Fruit fly (Drosophila melanogaster) whole organism, embryonic: ENCODE measurements around the gene Gyf.

Experiments used
- CG12299 ChIP-seq: fragments of 200-800 bp; sonication (Bioruptor generic); optimal IDR thresholded peaks from 2 replicates; lab custom pipeline; 2018; ENCODE audit warnings: missing biosample characterization, mild to moderate bottlenecking, missing genetic modification characterization
- CG13296 ChIP-seq: fragments of 200-800 bp; sonication (Bioruptor generic); optimal IDR thresholded peaks from 3 replicates; lab custom pipeline; 2018; ENCODE audit warnings: missing biosample characterization, mild to moderate bottlenecking, missing genetic modification characterization
- CG14710 ChIP-seq: fragments of 200-800 bp; sonication (Bioruptor generic); optimal IDR thresholded peaks from 3 replicates; lab custom pipeline; 2019; ENCODE audit warnings: missing biosample characterization, mild to moderate bottlenecking, missing genetic modification characterization, moderate library complexity
- CG15073 ChIP-seq: fragments of 200-800 bp; sonication (Bioruptor generic); optimal IDR thresholded peaks from 2 replicates; lab custom pipeline; 2016; ENCODE audit warnings: missing biosample characterization, missing genetic modification characterization
- CG15696 ChIP-seq: fragments of 200-800 bp; sonication (Bioruptor generic); optimal IDR thresholded peaks from 2 replicates; lab custom pipeline; 2019; ENCODE audit warnings: missing biosample characterization, mild to moderate bottlenecking, missing genetic modification characterization, moderate library complexity
- CG2202 ChIP-seq: fragments of 200-800 bp; sonication (Bioruptor generic); optimal IDR thresholded peaks from 2 replicates; lab custom pipeline; 2018; ENCODE audit warnings: missing biosample characterization, mild to moderate bottlenecking, missing genetic modification characterization
- CG2875 ChIP-seq: fragments of 200-800 bp; sonication (Bioruptor generic); optimal IDR thresholded peaks from 2 replicates; lab custom pipeline; 2017; ENCODE audit warnings: missing biosample characterization, mild to moderate bottlenecking, missing genetic modification characterization, missing genetic modification reagents
- CG3281 ChIP-seq: fragments of 200-800 bp; sonication (Bioruptor generic); optimal IDR thresholded peaks from 3 replicates; lab custom pipeline; 2017; ENCODE audit warnings: missing biosample characterization, mild to moderate bottlenecking, missing genetic modification characterization
- CG33557 ChIP-seq: fragments of 200-800 bp; sonication (Bioruptor generic); optimal IDR thresholded peaks from 2 replicates; lab custom pipeline; 2019; ENCODE audit warnings: missing biosample characterization, mild to moderate bottlenecking, missing genetic modification characterization, moderate library complexity
- CG3995 ChIP-seq: fragments of 200-800 bp; sonication (Bioruptor generic); optimal IDR thresholded peaks from 3 replicates; lab custom pipeline; 2016; ENCODE audit warnings: missing biosample characterization, missing genetic modification characterization
- CG4360 ChIP-seq: fragments of 200-800 bp; sonication (Bioruptor generic); IDR thresholded peaks from 2 replicates; pipeline ENCODE4 v1.3.6; 2022; ENCODE audit warnings: missing biosample characterization, missing genetic modification characterization
- CG6765 ChIP-seq: fragments of 200-800 bp; sonication (Bioruptor generic); optimal IDR thresholded peaks from 3 replicates; lab custom pipeline; 2017; ENCODE audit warnings: missing biosample characterization, mild to moderate bottlenecking, missing genetic modification characterization
- CG7357 ChIP-seq: fragments of 200-800 bp; sonication (Bioruptor generic); IDR thresholded peaks from 3 replicates; pipeline ENCODE4 v1.3.6; 2022; ENCODE audit warnings: missing biosample characterization, missing genetic modification characterization
- CG7786 ChIP-seq: fragments of 200-800 bp; sonication (Bioruptor generic); optimal IDR thresholded peaks from 2 replicates; lab custom pipeline; 2016; ENCODE audit warnings: missing biosample characterization, missing genetic modification characterization
- CG8089 ChIP-seq: fragments of 200-800 bp; sonication (Bioruptor generic); optimal IDR thresholded peaks from 3 replicates; lab custom pipeline; 2016; ENCODE audit warnings: missing biosample characterization, missing genetic modification characterization
- CG8478 ChIP-seq: fragments of >200 bp; optimal IDR thresholded peaks from 2 replicates; lab custom pipeline; 2018
- CG9727 ChIP-seq: fragments of 200-800 bp; sonication (Bioruptor generic); optimal IDR thresholded peaks from 3 replicates; lab custom pipeline; 2017; ENCODE audit warnings: missing biosample characterization, mild to moderate bottlenecking, missing genetic modification characterization
- Dbx ChIP-seq: fragments of 200-800 bp; sonication (Bioruptor generic); IDR thresholded peaks from 3 replicates; pipeline ENCODE4 v1.3.6; 2022; ENCODE audit warnings: missing biosample characterization, missing genetic modification characterization
- Dfd ChIP-seq, 2 experiments: fragments of >200 bp; optimal IDR thresholded peaks; 2 replicates each; lab custom pipeline; 2017; ENCODE audit warnings: missing biosample characterization in 2 of 2, missing genetic modification characterization in 2 of 2
- Fer1 ChIP-seq: fragments of 200-800 bp; sonication (Bioruptor generic); optimal IDR thresholded peaks from 2 replicates; lab custom pipeline; 2017; ENCODE audit warnings: missing biosample characterization, mild to moderate bottlenecking, missing genetic modification characterization
- GATAe ChIP-seq: fragments of 200-800 bp; sonication (Bioruptor generic); conservative IDR thresholded peaks from 2 replicates; pipeline ENCODE4 v1.3.6; 2022; ENCODE audit warnings: missing biosample characterization, missing genetic modification characterization
- HLH4C ChIP-seq: fragments of 200-800 bp; sonication (Bioruptor generic); IDR thresholded peaks from 3 replicates; pipeline ENCODE4 v1.3.6; 2022; ENCODE audit warnings: missing biosample characterization, missing genetic modification characterization; ENCODE audit not compliant: partially characterized antibody
- Hey ChIP-seq: fragments of 200-800 bp; sonication (Bioruptor generic); optimal IDR thresholded peaks from 3 replicates; lab custom pipeline; 2018; ENCODE audit warnings: missing biosample characterization, mild to moderate bottlenecking, missing genetic modification characterization
- Lim3 ChIP-seq: fragments of 200-800 bp; sonication (Bioruptor generic); IDR thresholded peaks from 2 replicates; pipeline ENCODE4 v1.3.6; 2022; ENCODE audit warnings: missing biosample characterization, missing genetic modification characterization
- MBD-R2 ChIP-seq: fragments of 200-800 bp; sonication (Bioruptor generic); IDR thresholded peaks from 2 replicates; pipeline ENCODE4 v1.3.6; 2022; ENCODE audit warnings: missing biosample characterization, missing genetic modification characterization
- Med ChIP-seq: fragments of 200-800 bp; sonication (Bioruptor generic); peaks from one replicate; lab custom pipeline; 2016; ENCODE audit warnings: missing biosample characterization, missing genetic modification characterization, mild to moderate bottlenecking, inconsistent platforms, moderate library complexity
- NC2α ChIP-seq: fragments of 200-800 bp; sonication (Bioruptor generic); optimal IDR thresholded peaks from 2 replicates; lab custom pipeline; 2016; ENCODE audit warnings: missing biosample characterization, missing genetic modification characterization
- PHDP ChIP-seq: fragments of 200-800 bp; sonication (Bioruptor generic); optimal IDR thresholded peaks from 3 replicates; lab custom pipeline; 2018; ENCODE audit warnings: missing biosample characterization, mild to moderate bottlenecking, missing genetic modification characterization, moderate library complexity
- Rfx ChIP-seq: fragments of 200-800 bp; sonication (Bioruptor generic); IDR thresholded peaks from 2 replicates; pipeline ENCODE4 v1.3.6; 2022; ENCODE audit warnings: missing biosample characterization, missing genetic modification characterization
- Sin3A ChIP-seq: fragments of >200 bp; optimal IDR thresholded peaks from 2 replicates; lab custom pipeline; 2018
- Six4 ChIP-seq: fragments of 200-800 bp; sonication (Bioruptor generic); optimal IDR thresholded peaks from 2 replicates; lab custom pipeline; 2016; ENCODE audit warnings: missing biosample characterization, missing genetic modification characterization
- Sox100B ChIP-seq: fragments of 200-800 bp; sonication (Bioruptor generic); optimal IDR thresholded peaks from 3 replicates; lab custom pipeline; 2018; ENCODE audit warnings: missing biosample characterization, mild to moderate bottlenecking, missing genetic modification characterization
- Xrp1 ChIP-seq: fragments of 200-800 bp; sonication (Bioruptor generic); IDR thresholded peaks from 2 replicates; pipeline ENCODE4 v1.3.6; 2022; ENCODE audit warnings: missing biosample characterization, missing genetic modification characterization
- az2 ChIP-seq: fragments of 200-800 bp; sonication (Bioruptor generic); optimal IDR thresholded peaks from 3 replicates; lab custom pipeline; 2016; ENCODE audit warnings: missing biosample characterization, missing genetic modification characterization
- bbx ChIP-seq: fragments of 200-800 bp; sonication (Bioruptor generic); IDR thresholded peaks from 2 replicates; pipeline ENCODE4 v1.3.6; 2022; ENCODE audit warnings: missing biosample characterization, missing genetic modification characterization; ENCODE audit not compliant: partially characterized antibody
- cwo ChIP-seq: fragments of 200-800 bp; sonication (Bioruptor generic); optimal IDR thresholded peaks from 3 replicates; lab custom pipeline; 2017; ENCODE audit warnings: missing biosample characterization, missing genetic modification characterization, mild to moderate bottlenecking, moderate library complexity, missing genetic modification reagents
- emc ChIP-seq: fragments of 200-800 bp; sonication (Bioruptor generic); optimal IDR thresholded peaks from 2 replicates; lab custom pipeline; 2016; ENCODE audit warnings: missing biosample characterization, missing genetic modification characterization
- eve ChIP-seq, 2 experiments: fragments of >200 bp; optimal IDR thresholded peaks; 2 replicates each; lab custom pipeline; 2017; ENCODE audit warnings: missing biosample characterization in 2 of 2, missing genetic modification characterization in 2 of 2
- eyg ChIP-seq: fragments of 200-800 bp; sonication (Bioruptor generic); optimal IDR thresholded peaks from 3 replicates; lab custom pipeline; 2016; ENCODE audit warnings: missing biosample characterization, missing genetic modification characterization
- gem ChIP-seq: fragments of 200-800 bp; sonication (Bioruptor generic); optimal IDR thresholded peaks from 2 replicates; lab custom pipeline; 2019; ENCODE audit warnings: missing biosample characterization, mild to moderate bottlenecking, missing genetic modification characterization, moderate library complexity
- luna ChIP-seq: fragments of 200-800 bp; sonication (Bioruptor generic); optimal IDR thresholded peaks from 2 replicates; lab custom pipeline; 2016; ENCODE audit warnings: missing biosample characterization, missing genetic modification characterization
- maf-S ChIP-seq: fragments of 200-800 bp; sonication (Bioruptor generic); optimal IDR thresholded peaks from 2 replicates; lab custom pipeline; 2016; ENCODE audit warnings: missing biosample characterization, missing genetic modification characterization
- phol ChIP-seq: fragments of 200-800 bp; sonication (Bioruptor generic); optimal IDR thresholded peaks from 3 replicates; lab custom pipeline; 2018; ENCODE audit warnings: missing biosample characterization, mild to moderate bottlenecking, missing genetic modification characterization, moderate library complexity
- ranshi ChIP-seq: fragments of 200-800 bp; sonication (Bioruptor generic); IDR thresholded peaks from 2 replicates; pipeline ENCODE4 v1.3.6; 2022; ENCODE audit warnings: missing biosample characterization, missing genetic modification characterization
- scrt ChIP-seq: fragments of 200-800 bp; sonication (Bioruptor generic); optimal IDR thresholded peaks from 2 replicates; lab custom pipeline; 2018; ENCODE audit warnings: missing biosample characterization, mild to moderate bottlenecking, missing genetic modification characterization, moderate library complexity
- sna ChIP-seq: fragments of 200-800 bp; sonication (Bioruptor generic); IDR thresholded peaks from 2 replicates; pipeline ENCODE4 v1.3.6; 2022; ENCODE audit warnings: missing biosample characterization, missing genetic modification characterization; ENCODE audit not compliant: partially characterized antibody
- stwl ChIP-seq: fragments of 200-800 bp; sonication (Bioruptor generic); optimal IDR thresholded peaks from 3 replicates; lab custom pipeline; 2018; ENCODE audit warnings: missing biosample characterization, mild to moderate bottlenecking, missing genetic modification characterization, moderate library complexity
- tgo ChIP-seq: fragments of 200-800 bp; sonication (Bioruptor generic); IDR thresholded peaks from 3 replicates; pipeline ENCODE4 v1.3.6; 2022; ENCODE audit warnings: missing biosample characterization, missing genetic modification characterization
- tx ChIP-seq: fragments of 200-800 bp; sonication (Bioruptor generic); optimal IDR thresholded peaks from 2 replicates; lab custom pipeline; 2016; ENCODE audit warnings: missing biosample characterization, missing genetic modification characterization
- vvl ChIP-seq: fragments of 200-800 bp; sonication (Bioruptor generic); IDR thresholded peaks from 2 replicates; pipeline ENCODE4 v1.3.6; 2022; ENCODE audit warnings: missing biosample characterization, missing genetic modification characterization
- yki ChIP-seq: fragments of >200 bp; optimal IDR thresholded peaks from 3 replicates; lab custom pipeline; 2018

The Gyf gene

dm6 chr4:866437-867216, at the start of gene Gyf (continued):
- no peak for TF ChIP-seq Lim3 (GFP tag; lab: Robert Waterston, UW)
- no peak for TF ChIP-seq CG6765 (GFP tag; lab: Kevin White, UChicago)
- TF ChIP-seq Dfd (GFP tag; optimal IDR thresholded peaks at IDR 0.05; lab: Kevin White, UChicago) = peak in 1 of 2 experiments; percentile 91
- TF ChIP-seq tx (GFP tag; lab: Kevin White, UChicago) = no peak
- TF ChIP-seq Fer1 (GFP tag; lab: Kevin White, UChicago) = peak; percentile 13
- TF ChIP-seq Med (GFP tag; lab: Kevin White, UChicago) = peak; percentile 86
- peak; percentile 99 for TF ChIP-seq CG7357 (GFP tag; lab: Robert Waterston, UW)
- TF ChIP-seq PHDP = no peak
- TF ChIP-seq CG15073 (GFP tag; lab: Kevin White, UChicago) = no peak
- no peak for TF ChIP-seq CG8478 (lab: Kevin White, UChicago)
- TF ChIP-seq Xrp1 (GFP tag; lab: Robert Waterston, UW) = no peak
- TF ChIP-seq maf-S (GFP tag; lab: Kevin White, UChicago) = no peak
- TF ChIP-seq tgo (GFP tag; lab: Robert Waterston, UW) = no peak
- no peak for TF ChIP-seq CG12299
- TF ChIP-seq NC2α (GFP tag; lab: Kevin White, UChicago) = no peak
- peak; percentile 26 for TF ChIP-seq CG15696 (tag; lab: Kevin White, UChicago)
- no peak for TF ChIP-seq eyg (GFP tag; lab: Kevin White, UChicago)
- TF ChIP-seq az2 (GFP tag; lab: Kevin White, UChicago) = no peak
- peak; percentile 65 for TF ChIP-seq CG14710 (tag; lab: Kevin White, UChicago)
- peak; percentile 72 for TF ChIP-seq CG3995
- TF ChIP-seq scrt (GFP tag; lab: Kevin White, UChicago) = no peak
- TF ChIP-seq CG4360 (GFP tag; lab: Robert Waterston, UW) = no peak
- TF ChIP-seq luna (GFP tag; lab: Kevin White, UChicago) = peak; percentile 0
- no peak for TF ChIP-seq bbx
- no peak for TF ChIP-seq Rfx (GFP tag; lab: Robert Waterston, UW)
- TF ChIP-seq CG33557 (GFP tag; lab: Kevin White, UChicago) = peak; percentile 13
- no peak for TF ChIP-seq vvl (GFP tag; lab: Robert Waterston, UW)
- peak; percentile 27 for TF ChIP-seq Sin3A
- TF ChIP-seq Dbx (GFP tag; lab: Robert Waterston, UW) = no peak
- TF ChIP-seq emc (GFP tag; lab: Kevin White, UChicago) = no peak
- TF ChIP-seq CG2202 = no peak
- TF ChIP-seq CG3281 = no peak
- no peak for TF ChIP-seq CG9727 (GFP tag; lab: Kevin White, UChicago)
- TF ChIP-seq CG8089 (GFP tag; lab: Kevin White, UChicago) = peak; percentile 86
- TF ChIP-seq CG2875 = no peak
- TF ChIP-seq Hey (tag; lab: Kevin White, UChicago) = no peak
- no peak for TF ChIP-seq HLH4C
- TF ChIP-seq GATAe (GFP tag; lab: Robert Waterston, UW) = no peak
- no peak for TF ChIP-seq gem
- TF ChIP-seq yki (lab: Kevin White, UChicago) = no peak
- no peak for TF ChIP-seq stwl
- peak; percentile 64 for TF ChIP-seq MBD-R2 (GFP tag; lab: Robert Waterston, UW)
- no peak for TF ChIP-seq Six4 (GFP tag; lab: Kevin White, UChicago)
- peak in 1 of 2 experiments; percentile 52 for TF ChIP-seq eve (GFP tag; optimal IDR thresholded peaks at IDR 0.05; lab: Kevin White, UChicago)
- TF ChIP-seq CG13296 = no peak
- TF ChIP-seq sna (GFP tag; lab: Robert Waterston, UW) = no peak
- peak; percentile 26 for TF ChIP-seq CG7786 (GFP tag; lab: Kevin White, UChicago)
- no peak for TF ChIP-seq cwo (GFP tag; lab: Kevin White, UChicago)
- no peak for TF ChIP-seq Sox100B
- TF ChIP-seq ranshi (GFP tag; lab: Robert Waterston, UW) = no peak
- peak; percentile 66 for TF ChIP-seq phol (tag; lab: Kevin White, UChicago)
